Worm (Caenorhabditis elegans): Measurements from ENCODE around the gene cht-2.
A peak's percentile ranks its signal among the peaks of the same experiment; 100 is the strongest.

The cht-2 gene

ce11 chrII:8536060-8536459 lies 15.3 kb downstream of the cht-2 start, which contains the start of gene W01C9.2:
Gene W01C9.2 (plus strand): TSS chrII:8536360.
- TF ChIP-seq flt-1 (GFP tag; IDR thresholded peaks at IDR 0.05): no peak
- no peak for TF ChIP-seq klf-2 (GFP tag; conservative IDR thresholded peaks at IDR 0.05)
- TF ChIP-seq ztf-23 (GFP tag; IDR thresholded peaks at IDR 0.05): no peak
- no peak for TF ChIP-seq cog-1 (tag; optimal IDR thresholded peaks at IDR 0.05)
- TF ChIP-seq tab-1 (GFP tag; IDR thresholded peaks at IDR 0.05): no peak
- no peak for TF ChIP-seq T22C8.4 (GFP tag; IDR thresholded peaks at IDR 0.05)
- no peak for TF ChIP-seq ztf-29 (GFP tag; IDR thresholded peaks at IDR 0.05)
- TF ChIP-seq ref-1 (GFP tag; conservative IDR thresholded peaks at IDR 0.05): no peak
- TF ChIP-seq med-1 (GFP tag; optimal IDR thresholded peaks at IDR 0.05; ENCODE audit: insufficient read depth): no peak

- TF ChIP-seq T22C8.4 (GFP tag; IDR thresholded peaks at IDR 0.05) (no peak), ztf-23 (GFP tag; IDR thresholded peaks at IDR 0.05) (no peak), klf-2 (GFP tag; conservative IDR thresholded peaks at IDR 0.05) (no peak)
Measured at ce11 chrII:8540412-8540811, 19.7 kb downstream of the cht-2 start, which contains the start of gene pqn-73. Gene pqn-73 (plus strand): TSS chrII:8540712.

- TF ChIP-seq med-1 (GFP tag; optimal IDR thresholded peaks at IDR 0.05; ENCODE audit: insufficient read depth) (no peak), cog-1 (tag; optimal IDR thresholded peaks at IDR 0.05) (no peak), flt-1 (GFP tag; IDR thresholded peaks at IDR 0.05) (no peak), tab-1 (GFP tag; IDR thresholded peaks at IDR 0.05) (no peak), ztf-29 (GFP tag; IDR thresholded peaks at IDR 0.05) (no peak), klf-2 (GFP tag; conservative IDR thresholded peaks at IDR 0.05) (no peak), ref-1 (GFP tag; conservative IDR thresholded peaks at IDR 0.05) (no peak), T22C8.4 (GFP tag; IDR thresholded peaks at IDR 0.05) (no peak), ztf-23 (GFP tag; IDR thresholded peaks at IDR 0.05) (no peak)
Measured at ce11 chrII:8545315-8545714, 24.6 kb downstream of the cht-2 start, which contains the start of gene decr-1.2. Gene decr-1.2 (plus strand): TSS chrII:8545615.

ce11 chrII:8546975-8547374 lies 26.2 kb downstream of the cht-2 start:
- TF ChIP-seq med-1 (GFP tag; optimal IDR thresholded peaks at IDR 0.05; ENCODE audit: insufficient read depth) (peak; percentile 40), ref-1 (GFP tag; conservative IDR thresholded peaks at IDR 0.05) (peak; percentile 90), ztf-23 (GFP tag; IDR thresholded peaks at IDR 0.05) (no peak; the same call in none of the 2 replicates), tab-1 (GFP tag; IDR thresholded peaks at IDR 0.05) (peak; percentile 91), klf-2 (GFP tag; conservative IDR thresholded peaks at IDR 0.05) (peak; percentile 84), flt-1 (GFP tag; IDR thresholded peaks at IDR 0.05) (peak; percentile 92), ztf-29 (GFP tag; IDR thresholded peaks at IDR 0.05) (peak; percentile 82), T22C8.4 (GFP tag; IDR thresholded peaks at IDR 0.05) (peak; percentile 63; the same call in 1 of the 2 replicates), cog-1 (tag; optimal IDR thresholded peaks at IDR 0.05) (peak; percentile 52)

ce11 chrII:8551100-8551499 lies 30.4 kb downstream of the cht-2 start:
- TF ChIP-seq ztf-29 (GFP tag; IDR thresholded peaks at IDR 0.05) (no peak), klf-2 (GFP tag; conservative IDR thresholded peaks at IDR 0.05) (no peak), tab-1 (GFP tag; IDR thresholded peaks at IDR 0.05) (no peak), med-1 (GFP tag; optimal IDR thresholded peaks at IDR 0.05; ENCODE audit: insufficient read depth) (no peak), ztf-23 (GFP tag; IDR thresholded peaks at IDR 0.05) (no peak), ref-1 (GFP tag; conservative IDR thresholded peaks at IDR 0.05) (no peak), T22C8.4 (GFP tag; IDR thresholded peaks at IDR 0.05) (no peak), flt-1 (GFP tag; IDR thresholded peaks at IDR 0.05) (no peak), cog-1 (tag; optimal IDR thresholded peaks at IDR 0.05) (no peak)

ce11 chrII:8554568-8554967 lies 33.8 kb downstream of the cht-2 start:
- no peak for TF ChIP-seq ref-1 (GFP tag; conservative IDR thresholded peaks at IDR 0.05)
- TF ChIP-seq klf-2 (GFP tag; conservative IDR thresholded peaks at IDR 0.05): no peak
- TF ChIP-seq T22C8.4 (GFP tag; IDR thresholded peaks at IDR 0.05): no peak
- no peak for TF ChIP-seq ztf-29 (GFP tag; IDR thresholded peaks at IDR 0.05)
- TF ChIP-seq ztf-23 (GFP tag; IDR thresholded peaks at IDR 0.05): no peak
- TF ChIP-seq flt-1 (GFP tag; IDR thresholded peaks at IDR 0.05): no peak

ce11 chrII:8556166-8556565 lies 35.4 kb downstream of the cht-2 start, which contains the start of gene glb-27:
Gene glb-27 (minus strand): TSS chrII:8556266.
- no peak for TF ChIP-seq T22C8.4 (GFP tag; IDR thresholded peaks at IDR 0.05)
- TF ChIP-seq ztf-23 (GFP tag; IDR thresholded peaks at IDR 0.05): no peak
- no peak for TF ChIP-seq tab-1 (GFP tag; IDR thresholded peaks at IDR 0.05)
- no peak for TF ChIP-seq ref-1 (GFP tag; conservative IDR thresholded peaks at IDR 0.05)
- TF ChIP-seq cog-1 (tag; optimal IDR thresholded peaks at IDR 0.05): no peak
- no peak for TF ChIP-seq ztf-29 (GFP tag; IDR thresholded peaks at IDR 0.05)
- TF ChIP-seq med-1 (GFP tag; optimal IDR thresholded peaks at IDR 0.05; ENCODE audit: insufficient read depth): no peak
- TF ChIP-seq klf-2 (GFP tag; conservative IDR thresholded peaks at IDR 0.05): no peak
- TF ChIP-seq flt-1 (GFP tag; IDR thresholded peaks at IDR 0.05): no peak

- TF ChIP-seq tab-1 (GFP tag; IDR thresholded peaks at IDR 0.05): no peak
- no peak for TF ChIP-seq flt-1 (GFP tag; IDR thresholded peaks at IDR 0.05)
- no peak for TF ChIP-seq med-1 (GFP tag; optimal IDR thresholded peaks at IDR 0.05; ENCODE audit: insufficient read depth)
- TF ChIP-seq ztf-23 (GFP tag; IDR thresholded peaks at IDR 0.05): no peak
Measured at ce11 chrII:8559188-8559587, 38.5 kb downstream of the cht-2 start.

ce11 chrII:8561227-8561626 lies 40.5 kb downstream of the cht-2 start, which contains the start of gene iff-2:
Gene iff-2 (minus strand): TSS chrII:8561367.
- TF ChIP-seq ztf-29 (GFP tag; IDR thresholded peaks at IDR 0.05): peak; percentile 16; the same call in 1 of the 2 replicates
- peak; percentile 89 for TF ChIP-seq flt-1 (GFP tag; IDR thresholded peaks at IDR 0.05)
- TF ChIP-seq med-1 (GFP tag; optimal IDR thresholded peaks at IDR 0.05; ENCODE audit: insufficient read depth): no peak
- peak; percentile 52 for TF ChIP-seq T22C8.4 (GFP tag; IDR thresholded peaks at IDR 0.05)
- peak; percentile 97 for TF ChIP-seq cog-1 (tag; optimal IDR thresholded peaks at IDR 0.05)
- TF ChIP-seq klf-2 (GFP tag; conservative IDR thresholded peaks at IDR 0.05): 0 out of 2 replicates have a peak, but pooled peaks have one; percentile 51
- TF ChIP-seq ref-1 (GFP tag; conservative IDR thresholded peaks at IDR 0.05): peak; percentile 46
- peak; percentile 24; the same call in 1 of the 2 replicates for TF ChIP-seq tab-1 (GFP tag; IDR thresholded peaks at IDR 0.05)
- TF ChIP-seq ztf-23 (GFP tag; IDR thresholded peaks at IDR 0.05): peak; percentile 92

ce11 chrII:8562002-8562401 lies 41.3 kb downstream of the cht-2 start, which contains the start of gene F54C9.14:
Gene F54C9.14 (plus strand): TSS chrII:8562302.
- TF ChIP-seq ztf-23 (GFP tag; IDR thresholded peaks at IDR 0.05) (no peak), klf-2 (GFP tag; conservative IDR thresholded peaks at IDR 0.05) (no peak), T22C8.4 (GFP tag; IDR thresholded peaks at IDR 0.05) (no peak), ref-1 (GFP tag; conservative IDR thresholded peaks at IDR 0.05) (no peak), med-1 (GFP tag; optimal IDR thresholded peaks at IDR 0.05; ENCODE audit: insufficient read depth) (no peak)

Measured in whole organism, midembryonic.